Fruit fly (Drosophila melanogaster) whole organism, embryonic: ENCODE results near the gene CG43163.
A peak's percentile ranks its signal among the peaks of the same experiment; 100 is the strongest.

Experiments used
- Awh ChIP-seq: fragments of 200-800 bp; sonication (Bioruptor generic); IDR thresholded peaks from 2 replicates; pipeline ENCODE4, ENCODE4 v1.3.6; 2022; ENCODE audit warnings: missing biosample characterization, missing genetic modification characterization
- B-H1 ChIP-seq: fragments of 200-800 bp; sonication (Bioruptor generic); IDR thresholded peaks from 3 replicates; pipeline ENCODE4 v1.3.6; 2022; ENCODE audit warnings: missing biosample characterization, missing genetic modification characterization
- CG11398 ChIP-seq: fragments of 200-800 bp; sonication (Bioruptor generic); optimal IDR thresholded peaks from 2 replicates; lab custom pipeline; 2016; ENCODE audit warnings: missing biosample characterization, missing genetic modification characterization
- CG12155 ChIP-seq: fragments of 200-800 bp; sonication (Bioruptor generic); optimal IDR thresholded peaks from 3 replicates; lab custom pipeline; 2016; ENCODE audit warnings: missing biosample characterization, missing genetic modification characterization
- CG14050 ChIP-seq: fragments of 200-800 bp; sonication (Bioruptor generic); IDR thresholded peaks from 3 replicates; pipeline ENCODE4 v1.3.6; 2022; ENCODE audit warnings: missing biosample characterization, missing genetic modification characterization
- CG17359 ChIP-seq: fragments of 200-800 bp; sonication (Bioruptor generic); optimal IDR thresholded peaks from 3 replicates; lab custom pipeline; 2018; ENCODE audit warnings: missing biosample characterization, mild to moderate bottlenecking, missing genetic modification characterization, moderate library complexity
- CG18011 ChIP-seq: fragments of 200-800 bp; sonication (Bioruptor generic); optimal IDR thresholded peaks from 2 replicates; lab custom pipeline; 2017; ENCODE audit warnings: missing biosample characterization, missing genetic modification characterization, mild to moderate bottlenecking, moderate library complexity, missing genotype
- CG1832 ChIP-seq: fragments of 200-800 bp; sonication (Bioruptor generic); optimal IDR thresholded peaks from 2 replicates; lab custom pipeline; 2017; ENCODE audit warnings: missing biosample characterization, mild to moderate bottlenecking, missing genetic modification characterization, inconsistent platforms
- CG18619 ChIP-seq: fragments of 200-800 bp; sonication (Bioruptor generic); optimal IDR thresholded peaks from 3 replicates; lab custom pipeline; 2017; ENCODE audit warnings: missing biosample characterization, mild to moderate bottlenecking, missing genetic modification characterization
- CG18764 ChIP-seq: fragments of 200-800 bp; sonication (Bioruptor generic); optimal IDR thresholded peaks from 3 replicates; lab custom pipeline; 2016; ENCODE audit warnings: missing biosample characterization, missing genetic modification characterization
- CG30431 ChIP-seq: fragments of 200-800 bp; sonication (Bioruptor generic); optimal IDR thresholded peaks from 2 replicates; lab custom pipeline; 2017; ENCODE audit warnings: missing biosample characterization, missing genetic modification characterization
- CG34422 ChIP-seq: fragments of 200-800 bp; sonication (Bioruptor generic); IDR thresholded peaks from 3 replicates; pipeline ENCODE4 v1.3.6; 2022; ENCODE audit warnings: missing biosample characterization, missing genetic modification characterization
- CG4820 ChIP-seq: fragments of 200-800 bp; sonication (Bioruptor generic); optimal IDR thresholded peaks from 3 replicates; lab custom pipeline; 2016; ENCODE audit warnings: missing biosample characterization, missing genetic modification characterization
- CG6791 ChIP-seq: fragments of 200-800 bp; sonication (Bioruptor generic); IDR thresholded peaks from 3 replicates; pipeline ENCODE4 v1.3.6; 2022; ENCODE audit warnings: missing biosample characterization, missing genetic modification characterization; ENCODE audit not compliant: partially characterized antibody
- CG7556 ChIP-seq: fragments of 200-800 bp; sonication (Bioruptor generic); optimal IDR thresholded peaks from 2 replicates; lab custom pipeline; 2017; ENCODE audit warnings: missing biosample characterization, mild to moderate bottlenecking, missing genetic modification characterization
- CG7745 ChIP-seq: fragments of 200-800 bp; sonication (Bioruptor generic); optimal IDR thresholded peaks from 2 replicates; lab custom pipeline; 2018; ENCODE audit warnings: missing biosample characterization, mild to moderate bottlenecking, missing genetic modification characterization, moderate library complexity
- CG8478 ChIP-seq: fragments of >200 bp; optimal IDR thresholded peaks from 2 replicates; lab custom pipeline; 2018
- CG9437 ChIP-seq: fragments of 200-800 bp; sonication (Bioruptor generic); optimal IDR thresholded peaks from 2 replicates; lab custom pipeline; 2018; ENCODE audit warnings: missing biosample characterization, mild to moderate bottlenecking, missing genetic modification characterization
- Dref ChIP-seq: fragments of 200-800 bp; sonication (Bioruptor generic); IDR thresholded peaks from 2 replicates; pipeline ENCODE4 v1.3.6; 2022; ENCODE audit warnings: missing biosample characterization, missing genetic modification characterization
- Elba2 ChIP-seq: fragments of 200-800 bp; sonication (Bioruptor generic); optimal IDR thresholded peaks from 3 replicates; lab custom pipeline; 2016; ENCODE audit warnings: missing biosample characterization, missing genetic modification characterization
- Fer3 ChIP-seq: fragments of 200-800 bp; sonication (Bioruptor generic); optimal IDR thresholded peaks from 2 replicates; lab custom pipeline; 2018; ENCODE audit warnings: missing biosample characterization, mild to moderate bottlenecking, missing genetic modification characterization, moderate library complexity
- Gsc ChIP-seq: fragments of 200-800 bp; sonication (Bioruptor generic); IDR thresholded peaks from 2 replicates; pipeline ENCODE4 v1.3.6; 2022; ENCODE audit warnings: missing biosample characterization, missing genetic modification characterization
- Hr39 ChIP-seq: fragments of >200 bp; optimal IDR thresholded peaks from 2 replicates; lab custom pipeline; 2017
- Lhr ChIP-seq: fragments of 200-800 bp; sonication (Bioruptor generic); optimal IDR thresholded peaks from 3 replicates; lab custom pipeline; 2017; ENCODE audit warnings: mild to moderate bottlenecking, missing biosample characterization, missing genetic modification reagents, missing genetic modification characterization
- PHDP ChIP-seq: fragments of 200-800 bp; sonication (Bioruptor generic); optimal IDR thresholded peaks from 3 replicates; lab custom pipeline; 2018; ENCODE audit warnings: missing biosample characterization, mild to moderate bottlenecking, missing genetic modification characterization, moderate library complexity
- Six4 ChIP-seq: fragments of 200-800 bp; sonication (Bioruptor generic); optimal IDR thresholded peaks from 2 replicates; lab custom pipeline; 2016; ENCODE audit warnings: missing biosample characterization, missing genetic modification characterization
- Usf ChIP-seq: fragments of 200-800 bp; sonication (Bioruptor generic); optimal IDR thresholded peaks from 2 replicates; lab custom pipeline; 2017; ENCODE audit warnings: missing genotype, missing biosample characterization, missing genetic modification characterization
- ap ChIP-seq: fragments of 200-800 bp; sonication (Bioruptor generic); IDR thresholded peaks from 2 replicates; pipeline ENCODE4 v1.3.6; 2022; ENCODE audit warnings: missing biosample characterization, missing genetic modification characterization
- corto ChIP-seq: fragments of 200-800 bp; sonication (Bioruptor generic); optimal IDR thresholded peaks from 2 replicates; lab custom pipeline; 2016; ENCODE audit warnings: missing biosample characterization, mild to moderate bottlenecking, missing genetic modification characterization, moderate library complexity
- da ChIP-seq: fragments of 200-800 bp; sonication (Bioruptor generic); optimal IDR thresholded peaks from 2 replicates; lab custom pipeline; 2016; ENCODE audit warnings: missing biosample characterization, missing genetic modification characterization
- dati ChIP-seq: fragments of 200-800 bp; sonication (Bioruptor generic); IDR thresholded peaks from 2 replicates; pipeline ENCODE4 v1.3.6; 2022; ENCODE audit warnings: missing biosample characterization, missing genetic modification characterization
- esg ChIP-seq: fragments of 200-800 bp; sonication (Bioruptor generic); conservative IDR thresholded peaks from 2 replicates; pipeline ENCODE4 v1.3.6; 2022; ENCODE audit warnings: missing biosample characterization, missing genetic modification characterization
- eyg ChIP-seq: fragments of 200-800 bp; sonication (Bioruptor generic); optimal IDR thresholded peaks from 3 replicates; lab custom pipeline; 2016; ENCODE audit warnings: missing biosample characterization, missing genetic modification characterization
- fd3F ChIP-seq: fragments of 200-800 bp; sonication (Bioruptor generic); optimal IDR thresholded peaks from 2 replicates; lab custom pipeline; 2018; ENCODE audit warnings: missing biosample characterization, mild to moderate bottlenecking, missing genetic modification characterization, moderate library complexity
- gce ChIP-seq: fragments of 200-800 bp; sonication (Bioruptor generic); IDR thresholded peaks from 3 replicates; pipeline ENCODE4 v1.3.6; 2022; ENCODE audit warnings: missing biosample characterization, missing genetic modification characterization
- gcm ChIP-seq: fragments of 200-800 bp; sonication (Bioruptor generic); optimal IDR thresholded peaks from 2 replicates; lab custom pipeline; 2019; ENCODE audit warnings: missing biosample characterization, mild to moderate bottlenecking, missing genetic modification characterization, moderate library complexity
- gem ChIP-seq: fragments of 200-800 bp; sonication (Bioruptor generic); optimal IDR thresholded peaks from 2 replicates; lab custom pipeline; 2019; ENCODE audit warnings: missing biosample characterization, mild to moderate bottlenecking, missing genetic modification characterization, moderate library complexity
- grau ChIP-seq: fragments of 200-800 bp; optimal IDR thresholded peaks from 3 replicates; lab custom pipeline; 2019; ENCODE audit warnings: missing biosample characterization, mild to moderate bottlenecking, missing genetic modification characterization, moderate library complexity
- ham ChIP-seq: fragments of 200-800 bp; sonication (Bioruptor generic); IDR thresholded peaks from 2 replicates; pipeline ENCODE4 v1.3.6; 2022; ENCODE audit warnings: missing biosample characterization, missing genetic modification characterization
- her ChIP-seq: fragments of 200-800 bp; sonication (Bioruptor generic); optimal IDR thresholded peaks from 2 replicates; lab custom pipeline; 2016; ENCODE audit warnings: missing biosample characterization, missing genetic modification characterization
- lola ChIP-seq, 3 experiments: fragments of >200 bp in 2 of 3; fragments of 200-800 bp in 1 of 3; sonication (Bioruptor generic) in 1 of 3; optimal IDR thresholded peaks; 2 replicates each; lab custom pipeline; 2017 to 2019; ENCODE audit warnings: missing biosample characterization in 3 of 3, missing genetic modification characterization in 3 of 3, mild to moderate bottlenecking in 1 of 3, moderate library complexity in 1 of 3
- maf-S ChIP-seq: fragments of 200-800 bp; sonication (Bioruptor generic); optimal IDR thresholded peaks from 2 replicates; lab custom pipeline; 2016; ENCODE audit warnings: missing biosample characterization, missing genetic modification characterization
- nmo ChIP-seq: fragments of 200-800 bp; sonication (Bioruptor generic); optimal IDR thresholded peaks from 2 replicates; lab custom pipeline; 2018; ENCODE audit warnings: missing biosample characterization, mild to moderate bottlenecking, missing genetic modification characterization, moderate library complexity
- pho ChIP-seq: fragments of 200-800 bp; sonication (Bioruptor generic); optimal IDR thresholded peaks from 2 replicates; lab custom pipeline; 2016; ENCODE audit warnings: missing biosample characterization, missing genetic modification characterization
- schlank ChIP-seq: fragments of 200-800 bp; sonication (Bioruptor generic); optimal IDR thresholded peaks from 2 replicates; lab custom pipeline; 2018; ENCODE audit warnings: missing biosample characterization, mild to moderate bottlenecking, missing genetic modification characterization
- scrt ChIP-seq: fragments of 200-800 bp; sonication (Bioruptor generic); optimal IDR thresholded peaks from 2 replicates; lab custom pipeline; 2018; ENCODE audit warnings: missing biosample characterization, mild to moderate bottlenecking, missing genetic modification characterization, moderate library complexity
- sd ChIP-seq: fragments of 200-800 bp; sonication (Bioruptor generic); optimal IDR thresholded peaks from 3 replicates; lab custom pipeline; 2018; ENCODE audit warnings: missing biosample characterization, mild to moderate bottlenecking, missing genetic modification characterization, moderate library complexity
- sens-2 ChIP-seq: fragments of 200-800 bp; sonication (Bioruptor generic); IDR thresholded peaks from 2 replicates; pipeline ENCODE4 v1.3.6; 2022; ENCODE audit warnings: missing biosample characterization, missing genetic modification characterization
- slbo ChIP-seq: fragments of 200-800 bp; sonication (Bioruptor generic); IDR thresholded peaks from 2 replicates; pipeline ENCODE4 v1.3.6; 2022; ENCODE audit warnings: missing biosample characterization, missing genetic modification characterization
- tap ChIP-seq: fragments of 200-800 bp; optimal IDR thresholded peaks from 3 replicates; lab custom pipeline; 2019; ENCODE audit warnings: missing biosample characterization, mild to moderate bottlenecking, missing genetic modification characterization, moderate library complexity
- unpg ChIP-seq: fragments of 200-800 bp; sonication (Bioruptor generic); optimal IDR thresholded peaks from 3 replicates; lab custom pipeline; 2018; ENCODE audit warnings: missing biosample characterization, mild to moderate bottlenecking, missing genetic modification characterization, moderate library complexity
- usp ChIP-seq: fragments of >200 bp; optimal IDR thresholded peaks from 2 replicates; lab custom pipeline; 2017; ENCODE audit warnings: missing biosample characterization, missing genetic modification characterization
- zen ChIP-seq: fragments of 200-800 bp; sonication (Bioruptor generic); optimal IDR thresholded peaks from 3 replicates; lab custom pipeline; 2018; ENCODE audit warnings: missing biosample characterization, mild to moderate bottlenecking, missing genetic modification characterization, moderate library complexity

The CG43163 gene

DNA sequence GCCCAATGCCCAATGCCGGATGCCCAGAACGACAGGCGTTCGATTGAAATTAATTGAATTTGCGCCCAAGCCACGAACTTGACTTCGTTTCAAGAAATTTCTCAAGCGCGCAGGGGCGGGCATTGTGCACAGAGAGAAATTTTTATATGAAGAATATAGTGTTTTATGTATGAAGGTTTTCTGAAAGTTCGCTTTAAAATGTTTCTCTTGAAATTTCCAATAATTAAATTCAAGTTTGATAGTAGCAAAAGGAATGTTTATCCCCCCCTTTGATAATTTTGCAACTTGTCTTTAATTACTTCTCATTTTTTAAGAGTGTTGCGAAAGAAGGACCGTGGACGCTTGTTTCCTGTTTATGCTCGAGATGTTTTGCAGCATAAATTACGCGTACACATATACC is 36.9 kb upstream of the CG43163 start (continued):
- TF ChIP-seq ham (GFP tag; lab: Robert Waterston, UW) (no peak), gce (GFP tag; lab: Robert Waterston, UW) (no peak), corto (GFP tag; lab: Kevin White, UChicago) (no peak), tap (tag; lab: Kevin White, UChicago) (peak; percentile 13), unpg (GFP tag; lab: Kevin White, UChicago) (peak; percentile 46), Six4 (GFP tag; lab: Kevin White, UChicago) (no peak), da (GFP tag; lab: Kevin White, UChicago) (no peak), CG7745 (no peak), CG7556 (GFP tag; lab: Kevin White, UChicago) (peak; percentile 35), ap (GFP tag; lab: Robert Waterston, UW) (no peak), schlank (no peak), CG1832 (no peak), CG14050 (GFP tag; lab: Robert Waterston, UW) (no peak), Dref (no peak), eyg (GFP tag; lab: Kevin White, UChicago) (no peak), CG18764 (GFP tag; lab: Kevin White, UChicago) (no peak), sd (tag; lab: Kevin White, UChicago) (no peak), Elba2 (GFP tag; lab: Kevin White, UChicago) (no peak), dati (GFP tag; lab: Robert Waterston, UW) (no peak), CG12155 (no peak), CG8478 (lab: Kevin White, UChicago) (no peak), CG30431 (no peak), CG17359 (tag; lab: Kevin White, UChicago) (peak; percentile 32), Lhr (no peak), Usf (GFP tag; lab: Kevin White, UChicago) (no peak), esg (GFP tag; lab: Robert Waterston, UW) (no peak), Awh (no peak), Hr39 (lab: Kevin White, UChicago) (no peak), CG6791 (GFP tag; lab: Robert Waterston, UW) (no peak), CG34422 (no peak), slbo (GFP tag; lab: Robert Waterston, UW) (no peak), scrt (GFP tag; lab: Kevin White, UChicago) (peak; percentile 3), CG9437 (GFP tag; lab: Kevin White, UChicago) (peak; percentile 1), gcm (GFP tag; lab: Kevin White, UChicago) (no peak), gem (tag; lab: Kevin White, UChicago) (peak; percentile 53), her (GFP tag; lab: Kevin White, UChicago) (no peak), zen (no peak), grau (tag; lab: Kevin White, UChicago) (peak; percentile 39), usp (no peak), B-H1 (no peak), fd3F (GFP tag; lab: Kevin White, UChicago) (no peak), PHDP (peak; percentile 13), CG18011 (GFP tag; lab: Kevin White, UChicago) (no peak), pho (GFP tag; lab: Kevin White, UChicago) (no peak), Fer3 (no peak), maf-S (no peak), nmo (peak; percentile 17), CG11398 (GFP tag; lab: Kevin White, UChicago) (no peak), sens-2 (GFP tag; lab: Robert Waterston, UW) (no peak), CG4820 (GFP tag; lab: Kevin White, UChicago) (no peak), Gsc (GFP tag; lab: Robert Waterston, UW) (no peak), lola (GFP tag; optimal IDR thresholded peaks at IDR 0.05; lab: Kevin White, UChicago) (peak in 1 of 3 experiments; percentile 40), CG18619 (GFP tag; lab: Kevin White, UChicago) (no peak)
